Worm (Caenorhabditis elegans) whole organism, L1 larva: ENCODE measurements around the gene srh-74.

Experiments used
- blmp-1 ChIP-seq: fragments of 150-350 bp; optimal IDR thresholded peaks from 2 replicates; lab custom pipeline; 2014; ENCODE audit warnings: missing biosample characterization, missing genetic modification characterization
- lir-3 ChIP-seq: sonication (generic microtip); optimal IDR thresholded peaks from 2 replicates; lab custom pipeline; 2016; ENCODE audit warnings: mild to moderate bottlenecking, missing genetic modification characterization, moderate library complexity, missing compliant biosample characterization; ENCODE audit not compliant: poor library complexity
- pax-3 ChIP-seq: fragments of 200-800 bp; sonication (Bioruptor generic); optimal IDR thresholded peaks from 2 replicates; lab custom pipeline; 2018; ENCODE audit warnings: mild to moderate bottlenecking, missing genetic modification characterization, moderate library complexity, missing compliant biosample characterization

ce11 chrV:11060239-11060984, 11.8 kb upstream of the srh-74 start, which contains the start of gene T04C12.11:
- TF ChIP-seq lir-3 (no peak), pax-3 (tag; lab: Kevin White, UChicago) (no peak), blmp-1 (tag; lab: Kevin White, UChicago) (peak; percentile 99)
